Worm (Caenorhabditis elegans): ENCODE results near the gene mrps-12.

- TF ChIP-seq dao-5 (tag; optimal IDR thresholded peaks at IDR 0.05), result no peak
- TF ChIP-seq W03F9.2 (tag; optimal IDR thresholded peaks at IDR 0.05), result no peak
Observed at ce11 chrV:20873144-20873543, 35.3 kb downstream of the mrps-12 start.
